Fruit fly (Drosophila melanogaster) whole organism, embryonic: ENCODE data around the gene CG32121.

Source experiments
- ATbp ChIP-seq: fragments of 200-800 bp; sonication (Bioruptor generic); optimal IDR thresholded peaks from 2 replicates; lab custom pipeline; 2017; ENCODE audit warnings: missing biosample characterization, mild to moderate bottlenecking, missing genetic modification characterization, missing genetic modification reagents
- Antp ChIP-seq: fragments of 200-800 bp; sonication (Bioruptor generic); optimal IDR thresholded peaks from 3 replicates; lab custom pipeline; 2016; ENCODE audit warnings: missing biosample characterization, missing genetic modification characterization
- B-H1 ChIP-seq: fragments of 200-800 bp; sonication (Bioruptor generic); IDR thresholded peaks from 3 replicates; pipeline ENCODE4 v1.3.6; 2022; ENCODE audit warnings: missing biosample characterization, missing genetic modification characterization
- CG1024 ChIP-seq: fragments of 200-800 bp; sonication (Bioruptor generic); IDR thresholded peaks from 2 replicates; pipeline ENCODE4 v1.3.6; 2022; ENCODE audit warnings: missing biosample characterization, missing genetic modification characterization
- CG10321 ChIP-seq: fragments of 200-800 bp; sonication (Bioruptor generic); IDR thresholded peaks from 2 replicates; pipeline ENCODE4 v1.3.6; 2022; ENCODE audit warnings: missing biosample characterization, missing genetic modification characterization
- CG15514 ChIP-seq: fragments of 200-800 bp; sonication (Bioruptor generic); optimal IDR thresholded peaks from 3 replicates; lab custom pipeline; 2017; ENCODE audit warnings: missing biosample characterization, missing genetic modification characterization, mild to moderate bottlenecking, moderate library complexity, missing genetic modification reagents
- CG1603 ChIP-seq: fragments of 200-800 bp; sonication (Bioruptor generic); optimal IDR thresholded peaks from 2 replicates; lab custom pipeline; 2019; ENCODE audit warnings: missing biosample characterization, mild to moderate bottlenecking, missing genetic modification characterization, moderate library complexity
- CG17361 ChIP-seq: fragments of 200-800 bp; sonication (Bioruptor generic); IDR thresholded peaks from 3 replicates; pipeline ENCODE4 v1.3.6; 2022; ENCODE audit warnings: missing biosample characterization, missing genetic modification characterization
- CG17829 ChIP-seq: fragments of 200-800 bp; optimal IDR thresholded peaks from 2 replicates; lab custom pipeline; 2019; ENCODE audit warnings: missing biosample characterization, mild to moderate bottlenecking, missing genetic modification characterization, moderate library complexity
- CG2678 ChIP-seq: fragments of 200-800 bp; sonication (Bioruptor generic); optimal IDR thresholded peaks from 3 replicates; lab custom pipeline; 2019; ENCODE audit warnings: missing biosample characterization, mild to moderate bottlenecking, missing genetic modification characterization, moderate library complexity
- CG34422 ChIP-seq: fragments of 200-800 bp; sonication (Bioruptor generic); IDR thresholded peaks from 3 replicates; pipeline ENCODE4 v1.3.6; 2022; ENCODE audit warnings: missing biosample characterization, missing genetic modification characterization
- CG4820 ChIP-seq: fragments of 200-800 bp; sonication (Bioruptor generic); optimal IDR thresholded peaks from 3 replicates; lab custom pipeline; 2016; ENCODE audit warnings: missing biosample characterization, missing genetic modification characterization
- CG5180 ChIP-seq: fragments of 200-800 bp; sonication (Bioruptor generic); optimal IDR thresholded peaks from 3 replicates; lab custom pipeline; 2017; ENCODE audit warnings: missing biosample characterization, missing genetic modification characterization, mild to moderate bottlenecking, moderate library complexity, missing genetic modification reagents
- CG6689 ChIP-seq: fragments of 200-800 bp; sonication (Bioruptor generic); IDR thresholded peaks from 2 replicates; pipeline ENCODE4 v1.3.6; 2022; ENCODE audit warnings: missing biosample characterization, missing genetic modification characterization
- CG8388 ChIP-seq: fragments of 200-800 bp; sonication (Bioruptor generic); optimal IDR thresholded peaks from 2 replicates; lab custom pipeline; 2019; ENCODE audit warnings: missing biosample characterization, mild to moderate bottlenecking, missing genetic modification characterization, moderate library complexity
- CG8924 ChIP-seq: fragments of 200-800 bp; optimal IDR thresholded peaks from 3 replicates; lab custom pipeline; 2019; ENCODE audit warnings: missing biosample characterization, mild to moderate bottlenecking, missing genetic modification characterization, moderate library complexity
- Deaf1 ChIP-seq: fragments of 200-800 bp; optimal IDR thresholded peaks from 3 replicates; lab custom pipeline; 2019; ENCODE audit warnings: missing biosample characterization, mild to moderate bottlenecking, missing genetic modification characterization, moderate library complexity
- Ets65A ChIP-seq: fragments of 200-800 bp; sonication (Bioruptor generic); peaks from one replicate; lab custom pipeline; 2016; ENCODE audit warnings: missing biosample characterization, missing genetic modification characterization
- Fer2 ChIP-seq: fragments of 200-800 bp; sonication (Bioruptor generic); optimal IDR thresholded peaks from 2 replicates; lab custom pipeline; 2018; ENCODE audit warnings: missing biosample characterization, mild to moderate bottlenecking, missing genetic modification characterization, moderate library complexity
- Hr39 ChIP-seq: fragments of >200 bp; optimal IDR thresholded peaks from 2 replicates; lab custom pipeline; 2017
- Jarid2 ChIP-seq: fragments of 200-800 bp; sonication (Bioruptor generic); optimal IDR thresholded peaks from 3 replicates; lab custom pipeline; 2017; ENCODE audit warnings: mild to moderate bottlenecking, missing biosample characterization, missing genetic modification reagents, missing genetic modification characterization
- Med ChIP-seq: fragments of 200-800 bp; sonication (Bioruptor generic); peaks from one replicate; lab custom pipeline; 2016; ENCODE audit warnings: missing biosample characterization, missing genetic modification characterization, mild to moderate bottlenecking, inconsistent platforms, moderate library complexity
- Meics ChIP-seq: fragments of 200-800 bp; sonication (Bioruptor generic); optimal IDR thresholded peaks from 2 replicates; lab custom pipeline; 2017; ENCODE audit warnings: missing biosample characterization, mild to moderate bottlenecking, missing genetic modification characterization
- Nf-YA ChIP-seq: fragments of 200-800 bp; sonication (Bioruptor generic); IDR thresholded peaks from 2 replicates; pipeline ENCODE4 v1.3.6; 2022; ENCODE audit warnings: missing biosample characterization, missing genetic modification characterization
- Nf-YB ChIP-seq: fragments of 200-800 bp; sonication (Bioruptor generic); optimal IDR thresholded peaks from 3 replicates; lab custom pipeline; 2019; ENCODE audit warnings: missing biosample characterization, mild to moderate bottlenecking, missing genetic modification characterization, moderate library complexity
- Nf-YC ChIP-seq: fragments of 200-800 bp; optimal IDR thresholded peaks from 3 replicates; lab custom pipeline; 2019; ENCODE audit warnings: missing biosample characterization, mild to moderate bottlenecking, missing genetic modification characterization, moderate library complexity
- Side ChIP-seq: fragments of 200-800 bp; sonication (Bioruptor generic); optimal IDR thresholded peaks from 2 replicates; lab custom pipeline; 2016; ENCODE audit warnings: missing biosample characterization, missing genetic modification characterization
- Trl ChIP-seq, 3 experiments: fragments of >200 bp in 2 of 3; fragments of 200-800 bp in 1 of 3; sonication (Bioruptor generic) in 1 of 3; optimal IDR thresholded peaks; 2 replicates in 1 of 3; 3 replicates in 2 of 3; lab custom pipeline; 2016 to 2017; ENCODE audit warnings: missing biosample characterization in 1 of 3, missing genetic modification characterization in 1 of 3
- caup ChIP-seq: fragments of 200-800 bp; sonication (Bioruptor generic); optimal IDR thresholded peaks from 3 replicates; lab custom pipeline; 2017; ENCODE audit warnings: missing biosample characterization, mild to moderate bottlenecking, missing genetic modification characterization, moderate library complexity; ENCODE audit not compliant: severe bottlenecking
- cg ChIP-seq: fragments of 200-800 bp; sonication (Bioruptor generic); optimal IDR thresholded peaks from 3 replicates; lab custom pipeline; 2019; ENCODE audit warnings: missing biosample characterization, mild to moderate bottlenecking, missing genetic modification characterization, moderate library complexity
- fd64A ChIP-seq: fragments of 200-800 bp; sonication (Bioruptor generic); optimal IDR thresholded peaks from 3 replicates; lab custom pipeline; 2018; ENCODE audit warnings: missing biosample characterization, mild to moderate bottlenecking, missing genetic modification characterization
- gsb-n ChIP-seq: fragments of 200-800 bp; sonication (Bioruptor generic); optimal IDR thresholded peaks from 3 replicates; lab custom pipeline; 2018; ENCODE audit warnings: missing biosample characterization, mild to moderate bottlenecking, missing genetic modification characterization
- ind ChIP-seq: fragments of 200-800 bp; sonication (Bioruptor generic); optimal IDR thresholded peaks from 3 replicates; lab custom pipeline; 2016; ENCODE audit warnings: missing biosample characterization, missing genetic modification characterization
- kni ChIP-seq: fragments of 200-800 bp; sonication (Bioruptor generic); optimal IDR thresholded peaks from 3 replicates; lab custom pipeline; 2017; ENCODE audit warnings: mild to moderate bottlenecking, missing biosample characterization, missing genetic modification reagents, missing genetic modification characterization
- nom ChIP-seq: fragments of 200-800 bp; sonication (Bioruptor generic); optimal IDR thresholded peaks from 2 replicates; lab custom pipeline; 2017; ENCODE audit warnings: missing biosample characterization, missing genetic modification characterization, mild to moderate bottlenecking, moderate library complexity, missing genetic modification reagents
- repo ChIP-seq: fragments of 200-800 bp; sonication (Bioruptor generic); optimal IDR thresholded peaks from 2 replicates; lab custom pipeline; 2016; ENCODE audit warnings: missing biosample characterization, missing genetic modification characterization
- sd ChIP-seq: fragments of 200-800 bp; sonication (Bioruptor generic); optimal IDR thresholded peaks from 3 replicates; lab custom pipeline; 2018; ENCODE audit warnings: missing biosample characterization, mild to moderate bottlenecking, missing genetic modification characterization, moderate library complexity
- sens ChIP-seq: fragments of 200-800 bp; sonication (Bioruptor generic); peaks from one replicate; lab custom pipeline; 2016; ENCODE audit warnings: missing biosample characterization, missing genetic modification characterization
- sqz ChIP-seq: fragments of 200-800 bp; sonication (Bioruptor generic); optimal IDR thresholded peaks from 3 replicates; lab custom pipeline; 2018; ENCODE audit warnings: missing biosample characterization, mild to moderate bottlenecking, missing genetic modification characterization
- vnd ChIP-seq: fragments of 200-800 bp; sonication (Bioruptor generic); IDR thresholded peaks from 3 replicates; pipeline ENCODE4 v1.3.6; 2022; ENCODE audit warnings: missing biosample characterization, missing genetic modification characterization; ENCODE audit not compliant: partially characterized antibody
- zfh1 ChIP-seq: fragments of 200-800 bp; sonication (Bioruptor generic); IDR thresholded peaks from 3 replicates; pipeline ENCODE4 v1.3.6; 2022; ENCODE audit warnings: missing biosample characterization, missing genetic modification characterization

CG32121 gene

dm6 chr3L:13403141-13403867 lies 18.8 kb downstream of the CG32121 start (continued):
- TF ChIP-seq CG17361 (GFP tag; lab: Robert Waterston, UW) (peak; percentile 85), gsb-n (tag; lab: Kevin White, UChicago) (peak; percentile 6)
- TF ChIP-seq, all 482 proteins: peak for 75

- no peak for TF ChIP-seq Med (GFP tag; lab: Kevin White, UChicago)
- peak; percentile 92 for TF ChIP-seq Nf-YB (GFP tag; lab: Kevin White, UChicago)
- no peak for TF ChIP-seq Fer2 (tag; lab: Kevin White, UChicago)
- TF ChIP-seq Trl (optimal IDR thresholded peaks at IDR 0.05; lab: Kevin White, UChicago) = peak in 1 of 2 experiments; percentile 11
- TF ChIP-seq Trl (GFP tag; optimal IDR thresholded peaks at IDR 0.05; lab: Kevin White, UChicago) = no peak
- peak; percentile 45 for TF ChIP-seq kni
- peak; percentile 64 for TF ChIP-seq CG17829 (tag; lab: Kevin White, UChicago)
- no peak for TF ChIP-seq Hr39 (lab: Kevin White, UChicago)
- peak; percentile 87 for TF ChIP-seq Nf-YC (tag; lab: Kevin White, UChicago)
- no peak for TF ChIP-seq CG17361 (GFP tag; lab: Robert Waterston, UW)
- TF ChIP-seq CG8388 (GFP tag; lab: Kevin White, UChicago) = peak; percentile 49
- peak; percentile 82 for TF ChIP-seq cg
- peak; percentile 35 for TF ChIP-seq nom (GFP tag; lab: Kevin White, UChicago)
- no peak for TF ChIP-seq Side (GFP tag; lab: Kevin White, UChicago)
- peak; percentile 81 for TF ChIP-seq Jarid2 (GFP tag; lab: Kevin White, UChicago)
- TF ChIP-seq vnd = no peak
- TF ChIP-seq sens (GFP tag; lab: Kevin White, UChicago) = peak; percentile 93
- TF ChIP-seq CG2678 = no peak
- TF ChIP-seq ind = no peak
- TF ChIP-seq sqz (GFP tag; lab: Kevin White, UChicago) = peak; percentile 65
- no peak for TF ChIP-seq CG8924 (tag; lab: Kevin White, UChicago)
- TF ChIP-seq CG15514 (GFP tag; lab: Kevin White, UChicago) = no peak
- no peak for TF ChIP-seq B-H1 (GFP tag; lab: Robert Waterston, UW)
- TF ChIP-seq sd (tag; lab: Kevin White, UChicago) = no peak
- TF ChIP-seq CG5180 = peak; percentile 7
- no peak for TF ChIP-seq CG10321
- peak; percentile 59 for TF ChIP-seq Deaf1 (tag; lab: Kevin White, UChicago)
- TF ChIP-seq CG34422 = no peak
These were observed 21.2 kb downstream of the CG32121 start, which contains the start of gene sens for dm6 chr3L:13400872-13401418. TSS of gene sens (minus strand) at chr3L:13401125.

DNA sequence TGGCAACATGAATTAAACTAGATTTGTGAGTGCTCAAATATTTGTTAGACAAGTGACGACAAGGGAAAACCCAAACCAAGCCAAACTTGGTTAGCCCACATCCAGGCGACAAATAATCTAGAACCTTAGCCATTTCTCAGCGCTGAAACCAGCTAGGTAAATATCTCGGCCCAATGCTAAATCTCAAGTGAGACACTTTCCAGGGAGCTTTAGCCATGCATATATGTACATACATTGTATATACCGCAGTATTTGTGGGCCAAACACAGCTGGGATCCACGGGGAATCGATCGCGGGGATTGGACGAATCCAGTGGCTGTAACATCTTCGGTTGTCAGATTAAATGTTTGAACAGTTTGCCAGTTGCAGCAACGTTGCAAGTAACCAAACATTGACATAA lies 24.5 kb downstream of the CG32121 start:
- TF ChIP-seq CG1024 (GFP tag; lab: Robert Waterston, UW) (no peak), Ets65A (GFP tag; lab: Kevin White, UChicago) (peak; percentile 35), ATbp (GFP tag; lab: Kevin White, UChicago) (peak; percentile 26), caup (GFP tag; lab: Kevin White, UChicago) (no peak), CG6689 (GFP tag; lab: Robert Waterston, UW) (no peak), fd64A (GFP tag; lab: Kevin White, UChicago) (peak; percentile 13), Med (GFP tag; lab: Kevin White, UChicago) (peak; percentile 31), repo (GFP tag; lab: Kevin White, UChicago) (no peak), Antp (GFP tag; lab: Kevin White, UChicago) (no peak), Nf-YA (GFP tag; lab: Robert Waterston, UW) (no peak), zfh1 (GFP tag; lab: Robert Waterston, UW) (no peak), Meics (GFP tag; lab: Kevin White, UChicago) (peak; percentile 19), sens (GFP tag; lab: Kevin White, UChicago) (peak; percentile 91), CG1603 (tag; lab: Kevin White, UChicago) (peak; percentile 25), CG4820 (GFP tag; lab: Kevin White, UChicago) (no peak)
- TF ChIP-seq, all 482 proteins: peak for 7
